Worm (Caenorhabditis elegans): ENCODE measurements around the gene drh-1.
A peak's percentile ranks its signal among the peaks of the same experiment; 100 is the strongest.

The drh-1 gene

ce11 chrIV:6623390-6623789, 10.2 kb upstream of the drh-1 start, which contains the start of gene C01B10.44:
TSS of gene C01B10.44 (plus strand) at chrIV:6623690.
- no peak for TF ChIP-seq mdl-1 (tag; optimal IDR thresholded peaks at IDR 0.05)
- TF ChIP-seq hif-1 (tag; optimal IDR thresholded peaks at IDR 0.05): no peak
- no peak for TF ChIP-seq T20F7.1 (GFP tag; optimal IDR thresholded peaks at IDR 0.05)
- TF ChIP-seq daf-12 (tag; optimal IDR thresholded peaks at IDR 0.05): no peak

ce11 chrIV:6622142-6622541, 9.0 kb upstream of the drh-1 start:
- no peak for TF ChIP-seq F26F4.8 (GFP tag; conservative IDR thresholded peaks at IDR 0.05)
- peak; percentile 50 for TF ChIP-seq dve-1 (tag; optimal IDR thresholded peaks at IDR 0.05; ENCODE audit: insufficient read depth)
- TF ChIP-seq nhr-28 (tag; optimal IDR thresholded peaks at IDR 0.05): peak; percentile 75
- peak in 1 of 2 experiments; percentile 7 for TF ChIP-seq mdl-1 (tag; optimal IDR thresholded peaks at IDR 0.05)
- TF ChIP-seq lin-15B (tag; optimal IDR thresholded peaks at IDR 0.05): no peak
- no peak for TF ChIP-seq ctbp-1 (GFP tag; IDR thresholded peaks at IDR 0.05)

ce11 chrIV:6621252-6621651, 8.1 kb upstream of the drh-1 start, which contains the start of gene C01B10.3:
TSS of gene C01B10.3 (minus strand) at chrIV:6621352.
- no peak for TF ChIP-seq jun-1 (tag; optimal IDR thresholded peaks at IDR 0.05)
- TF ChIP-seq fos-1 (tag; optimal IDR thresholded peaks at IDR 0.05): no peak
- TF ChIP-seq Y5F2A.4 (GFP tag; optimal IDR thresholded peaks at IDR 0.05): no peak

ce11 chrIV:6618607-6619006, 5.5 kb upstream of the drh-1 start:
- TF ChIP-seq lsy-2 (tag; optimal IDR thresholded peaks at IDR 0.05) (peak in 1 of 2 experiments; percentile 34), lin-38 (GFP tag; IDR thresholded peaks at IDR 0.05) (peak; percentile 54), lir-3 (tag; optimal IDR thresholded peaks at IDR 0.05) (no peak), pha-4 (GFP tag; IDR thresholded peaks at IDR 0.05) (peak; percentile 52; the same call in 1 of the 2 replicates), pha-4 (tag; optimal IDR thresholded peaks at IDR 0.05) (no peak), nhr-41 (GFP tag; IDR thresholded peaks at IDR 0.05) (no peak), hif-1 (tag; optimal IDR thresholded peaks at IDR 0.05) (peak in 1 of 2 experiments; percentile 12), hlh-30 (tag; optimal IDR thresholded peaks at IDR 0.05; ENCODE audit: insufficient read depth) (peak; percentile 62), madf-5 (GFP tag; IDR thresholded peaks at IDR 0.05) (no peak), mxl-2 (GFP tag; conservative IDR thresholded peaks at IDR 0.05) (no peak), dmd-6 (GFP tag; IDR thresholded peaks at IDR 0.05) (peak; percentile 18; the same call in 1 of the 2 replicates), dve-1 (tag; optimal IDR thresholded peaks at IDR 0.05; ENCODE audit: insufficient read depth) (peak; percentile 28), zfp-3 (GFP tag; conservative IDR thresholded peaks at IDR 0.05) (no peak), mep-1 (tag; optimal IDR thresholded peaks at IDR 0.05) (peak; percentile 29), unc-62 (GFP tag; optimal IDR thresholded peaks at IDR 0.05 in 1 of 2) (no peak), unc-62 (tag; optimal IDR thresholded peaks at IDR 0.05) (no peak), hlh-11 (tag; optimal IDR thresholded peaks at IDR 0.05) (peak; percentile 72), mxl-3 (GFP tag; optimal IDR thresholded peaks at IDR 0.05) (peak; percentile 17), daf-16 (GFP tag; optimal IDR thresholded peaks at IDR 0.05) (no peak), daf-16 (tag; optimal IDR thresholded peaks at IDR 0.05) (peak; percentile 26)

ce11 chrIV:6607059-6607458, 6.1 kb downstream of the drh-1 start:
- TF ChIP-seq dmd-6 (GFP tag; IDR thresholded peaks at IDR 0.05): no peak
- no peak for TF ChIP-seq mep-1 (tag; optimal IDR thresholded peaks at IDR 0.05)
- TF ChIP-seq pqm-1 (tag; optimal IDR thresholded peaks at IDR 0.05): peak; percentile 18
- no peak for TF ChIP-seq ceh-44 (GFP tag; IDR thresholded peaks at IDR 0.05)
- no peak for TF ChIP-seq attf-4 (tag; optimal IDR thresholded peaks at IDR 0.05)
- TF ChIP-seq arid-1 (GFP tag; conservative IDR thresholded peaks at IDR 0.05): no peak
- peak; percentile 77 for TF ChIP-seq aha-1 (tag)
- no peak for TF ChIP-seq lin-38 (GFP tag; IDR thresholded peaks at IDR 0.05)
- TF ChIP-seq nhr-10 (tag; optimal IDR thresholded peaks at IDR 0.05): no peak
- no peak for TF ChIP-seq spr-3 (GFP tag; optimal IDR thresholded peaks at IDR 0.05)
- TF ChIP-seq mxl-3 (GFP tag; optimal IDR thresholded peaks at IDR 0.05): no peak
- TF ChIP-seq dmd-8 (GFP tag; IDR thresholded peaks at IDR 0.05): no peak
- peak; percentile 99 for TF ChIP-seq nhr-28 (tag; optimal IDR thresholded peaks at IDR 0.05)
- peak in 1 of 2 experiments; percentile 50 for TF ChIP-seq unc-62 (GFP tag; optimal IDR thresholded peaks at IDR 0.05 in 1 of 2)
- no peak for TF ChIP-seq unc-62 (tag; optimal IDR thresholded peaks at IDR 0.05)
- no peak for TF ChIP-seq daf-16 (GFP tag; optimal IDR thresholded peaks at IDR 0.05)
- TF ChIP-seq daf-16 (tag; optimal IDR thresholded peaks at IDR 0.05): peak; percentile 3
- no peak for TF ChIP-seq T20F7.1 (GFP tag; optimal IDR thresholded peaks at IDR 0.05)
- no peak for TF ChIP-seq ZK546.5 (tag; optimal IDR thresholded peaks at IDR 0.05)
- no peak for TF ChIP-seq mdt-29 (GFP tag; IDR thresholded peaks at IDR 0.05)
- no peak for TF ChIP-seq zfp-3 (GFP tag; conservative IDR thresholded peaks at IDR 0.05)

Data from whole organism, L4 larva.